Fruit fly (Drosophila melanogaster) whole organism, embryonic: ENCODE measurements around the gene CG14657.

Source experiments
- Adf1 ChIP-seq: fragments of 200-800 bp; sonication (Bioruptor generic); IDR thresholded peaks from 2 replicates; pipeline ENCODE4 v1.3.6; 2022; ENCODE audit warnings: missing biosample characterization, missing genetic modification characterization
- Antp ChIP-seq: fragments of 200-800 bp; sonication (Bioruptor generic); optimal IDR thresholded peaks from 3 replicates; lab custom pipeline; 2016; ENCODE audit warnings: missing biosample characterization, missing genetic modification characterization
- Bteb2 ChIP-seq: fragments of 200-800 bp; sonication (Bioruptor generic); optimal IDR thresholded peaks from 2 replicates; lab custom pipeline; 2016; ENCODE audit warnings: missing biosample characterization, missing genetic modification characterization
- C15 ChIP-seq: fragments of 200-800 bp; sonication (Bioruptor generic); IDR thresholded peaks from 3 replicates; pipeline ENCODE4 v1.3.6; 2022; ENCODE audit warnings: missing biosample characterization, missing genetic modification characterization
- CG10147 ChIP-seq: fragments of 200-800 bp; sonication (Bioruptor generic); optimal IDR thresholded peaks from 2 replicates; lab custom pipeline; 2019; ENCODE audit warnings: missing biosample characterization, mild to moderate bottlenecking, missing genetic modification characterization, moderate library complexity
- CG11398 ChIP-seq: fragments of 200-800 bp; sonication (Bioruptor generic); optimal IDR thresholded peaks from 2 replicates; lab custom pipeline; 2016; ENCODE audit warnings: missing biosample characterization, missing genetic modification characterization
- CG13894 ChIP-seq: fragments of 200-800 bp; sonication (Bioruptor generic); optimal IDR thresholded peaks from 3 replicates; lab custom pipeline; 2018; ENCODE audit warnings: missing biosample characterization, mild to moderate bottlenecking, missing genetic modification characterization, moderate library complexity
- CG14014 ChIP-seq: fragments of 200-800 bp; sonication (Bioruptor generic); IDR thresholded peaks from 2 replicates; pipeline ENCODE4 v1.3.6; 2022; ENCODE audit warnings: missing biosample characterization, missing genetic modification characterization
- CG14965 ChIP-seq: fragments of 200-800 bp; sonication (Bioruptor generic); optimal IDR thresholded peaks from 2 replicates; lab custom pipeline; 2016; ENCODE audit warnings: missing biosample characterization, missing genetic modification characterization, borderline replicate concordance
- CG15011 ChIP-seq: fragments of 200-800 bp; sonication (Bioruptor generic); optimal IDR thresholded peaks from 3 replicates; lab custom pipeline; 2018; ENCODE audit warnings: missing biosample characterization, mild to moderate bottlenecking, missing genetic modification characterization
- CG15601 ChIP-seq: fragments of 200-800 bp; sonication (Bioruptor generic); optimal IDR thresholded peaks from 3 replicates; lab custom pipeline; 2019; ENCODE audit warnings: missing biosample characterization, mild to moderate bottlenecking, missing genetic modification characterization, moderate library complexity
- CG17912 ChIP-seq: fragments of 200-800 bp; sonication (Bioruptor generic); optimal IDR thresholded peaks from 2 replicates; lab custom pipeline; 2018; ENCODE audit warnings: missing biosample characterization, mild to moderate bottlenecking, missing genetic modification characterization
- CG32532 ChIP-seq: fragments of 200-800 bp; sonication (Bioruptor generic); IDR thresholded peaks from 2 replicates; pipeline ENCODE4 v1.3.6; 2022; ENCODE audit warnings: missing biosample characterization, missing genetic modification characterization
- CG34422 ChIP-seq: fragments of 200-800 bp; sonication (Bioruptor generic); IDR thresholded peaks from 3 replicates; pipeline ENCODE4 v1.3.6; 2022; ENCODE audit warnings: missing biosample characterization, missing genetic modification characterization
- CG3838 ChIP-seq: fragments of 200-800 bp; sonication (Bioruptor generic); optimal IDR thresholded peaks from 3 replicates; lab custom pipeline; 2016; ENCODE audit warnings: missing biosample characterization, missing genetic modification characterization
- CG4360 ChIP-seq: fragments of 200-800 bp; sonication (Bioruptor generic); IDR thresholded peaks from 2 replicates; pipeline ENCODE4 v1.3.6; 2022; ENCODE audit warnings: missing biosample characterization, missing genetic modification characterization
- CG4424 ChIP-seq: fragments of 200-800 bp; sonication (Bioruptor generic); optimal IDR thresholded peaks from 3 replicates; lab custom pipeline; 2016; ENCODE audit warnings: missing biosample characterization, missing genetic modification characterization
- CG4617 ChIP-seq: fragments of 200-800 bp; sonication (Bioruptor generic); optimal IDR thresholded peaks from 3 replicates; lab custom pipeline; 2016; ENCODE audit warnings: missing biosample characterization, missing genetic modification characterization, borderline replicate concordance
- CG6689 ChIP-seq: fragments of 200-800 bp; sonication (Bioruptor generic); IDR thresholded peaks from 2 replicates; pipeline ENCODE4 v1.3.6; 2022; ENCODE audit warnings: missing biosample characterization, missing genetic modification characterization
- CG6791 ChIP-seq: fragments of 200-800 bp; sonication (Bioruptor generic); IDR thresholded peaks from 3 replicates; pipeline ENCODE4 v1.3.6; 2022; ENCODE audit warnings: missing biosample characterization, missing genetic modification characterization; ENCODE audit not compliant: partially characterized antibody
- CG7786 ChIP-seq: fragments of 200-800 bp; sonication (Bioruptor generic); optimal IDR thresholded peaks from 2 replicates; lab custom pipeline; 2016; ENCODE audit warnings: missing biosample characterization, missing genetic modification characterization
- CG7963 ChIP-seq: fragments of 200-800 bp; sonication (Bioruptor generic); IDR thresholded peaks from 3 replicates; pipeline ENCODE4 v1.3.6; 2022; ENCODE audit warnings: missing biosample characterization, missing genetic modification characterization; ENCODE audit not compliant: partially characterized antibody
- CG8089 ChIP-seq: fragments of 200-800 bp; sonication (Bioruptor generic); optimal IDR thresholded peaks from 3 replicates; lab custom pipeline; 2016; ENCODE audit warnings: missing biosample characterization, missing genetic modification characterization
- Fer1 ChIP-seq: fragments of 200-800 bp; sonication (Bioruptor generic); optimal IDR thresholded peaks from 2 replicates; lab custom pipeline; 2017; ENCODE audit warnings: missing biosample characterization, mild to moderate bottlenecking, missing genetic modification characterization
- Hmr ChIP-seq: fragments of 200-800 bp; sonication (Bioruptor generic); optimal IDR thresholded peaks from 3 replicates; lab custom pipeline; 2017; ENCODE audit warnings: mild to moderate bottlenecking, missing biosample characterization, missing genetic modification reagents, missing genetic modification characterization
- Meics ChIP-seq: fragments of 200-800 bp; sonication (Bioruptor generic); optimal IDR thresholded peaks from 2 replicates; lab custom pipeline; 2017; ENCODE audit warnings: missing biosample characterization, mild to moderate bottlenecking, missing genetic modification characterization
- Nf-YC ChIP-seq: fragments of 200-800 bp; optimal IDR thresholded peaks from 3 replicates; lab custom pipeline; 2019; ENCODE audit warnings: missing biosample characterization, mild to moderate bottlenecking, missing genetic modification characterization, moderate library complexity
- Ssrp ChIP-seq: fragments of 200-800 bp; sonication (Bioruptor generic); optimal IDR thresholded peaks from 2 replicates; lab custom pipeline; 2018; ENCODE audit warnings: missing biosample characterization, mild to moderate bottlenecking, missing genetic modification characterization, moderate library complexity
- Tbp ChIP-seq: fragments of >200 bp; optimal IDR thresholded peaks from 2 replicates; lab custom pipeline; 2018; ENCODE audit warnings: missing biosample characterization, missing genetic modification characterization
- Usf ChIP-seq: fragments of 200-800 bp; sonication (Bioruptor generic); optimal IDR thresholded peaks from 2 replicates; lab custom pipeline; 2017; ENCODE audit warnings: missing genotype, missing biosample characterization, missing genetic modification characterization
- abd-A ChIP-seq: fragments of 200-800 bp; sonication (Bioruptor generic); optimal IDR thresholded peaks from 3 replicates; lab custom pipeline; 2019; ENCODE audit warnings: missing biosample characterization, mild to moderate bottlenecking, missing genetic modification characterization, moderate library complexity
- amos ChIP-seq: fragments of 200-800 bp; sonication (Bioruptor generic); IDR thresholded peaks from 2 replicates; pipeline ENCODE4 v1.3.6; 2022; ENCODE audit warnings: missing biosample characterization, missing genetic modification characterization; ENCODE audit not compliant: partially characterized antibody
- aop ChIP-seq: fragments of 200-800 bp; sonication (Bioruptor generic); IDR thresholded peaks from 2 replicates; pipeline ENCODE4 v1.3.6; 2022; ENCODE audit warnings: missing biosample characterization, missing genetic modification characterization
- ap ChIP-seq: fragments of 200-800 bp; sonication (Bioruptor generic); IDR thresholded peaks from 2 replicates; pipeline ENCODE4 v1.3.6; 2022; ENCODE audit warnings: missing biosample characterization, missing genetic modification characterization
- bbx ChIP-seq: fragments of 200-800 bp; sonication (Bioruptor generic); IDR thresholded peaks from 2 replicates; pipeline ENCODE4 v1.3.6; 2022; ENCODE audit warnings: missing biosample characterization, missing genetic modification characterization; ENCODE audit not compliant: partially characterized antibody
- btn ChIP-seq: fragments of 200-800 bp; sonication (Bioruptor generic); optimal IDR thresholded peaks from 2 replicates; lab custom pipeline; 2016; ENCODE audit warnings: missing biosample characterization, missing genetic modification characterization
- cas ChIP-seq: fragments of 200-800 bp; sonication (Bioruptor generic); IDR thresholded peaks from 2 replicates; pipeline ENCODE4 v1.3.6; 2022; ENCODE audit warnings: missing biosample characterization, missing genetic modification characterization
- chn ChIP-seq: fragments of 200-800 bp; sonication (Bioruptor generic); optimal IDR thresholded peaks from 2 replicates; lab custom pipeline; 2016; ENCODE audit warnings: missing biosample characterization, missing genetic modification characterization
- corto ChIP-seq: fragments of 200-800 bp; sonication (Bioruptor generic); optimal IDR thresholded peaks from 2 replicates; lab custom pipeline; 2016; ENCODE audit warnings: missing biosample characterization, mild to moderate bottlenecking, missing genetic modification characterization, moderate library complexity
- dpn ChIP-seq, 2 experiments: fragments of 200-800 bp; sonication (Bioruptor generic); optimal IDR thresholded peaks; 3 replicates each; lab custom pipeline; 2016; ENCODE audit warnings: missing biosample characterization in 2 of 2, missing genetic modification characterization in 2 of 2
- fu2 ChIP-seq: fragments of 200-800 bp; sonication (Bioruptor generic); optimal IDR thresholded peaks from 2 replicates; lab custom pipeline; 2016; ENCODE audit warnings: missing biosample characterization, missing genetic modification characterization
- gce ChIP-seq: fragments of 200-800 bp; sonication (Bioruptor generic); IDR thresholded peaks from 3 replicates; pipeline ENCODE4 v1.3.6; 2022; ENCODE audit warnings: missing biosample characterization, missing genetic modification characterization
- inv ChIP-seq: fragments of 200-800 bp; sonication (Bioruptor generic); IDR thresholded peaks from 2 replicates; pipeline ENCODE4 v1.3.6; 2022; ENCODE audit warnings: missing biosample characterization, missing genetic modification characterization; ENCODE audit not compliant: partially characterized antibody
- salm ChIP-seq: fragments of 200-800 bp; sonication (Bioruptor generic); optimal IDR thresholded peaks from 2 replicates; lab custom pipeline; 2018; ENCODE audit warnings: missing biosample characterization, mild to moderate bottlenecking, missing genetic modification characterization
- sd ChIP-seq: fragments of 200-800 bp; sonication (Bioruptor generic); optimal IDR thresholded peaks from 3 replicates; lab custom pipeline; 2018; ENCODE audit warnings: missing biosample characterization, mild to moderate bottlenecking, missing genetic modification characterization, moderate library complexity
- sima ChIP-seq: fragments of 200-800 bp; sonication (Bioruptor generic); optimal IDR thresholded peaks from 2 replicates; lab custom pipeline; 2016; ENCODE audit warnings: missing biosample characterization, missing genetic modification characterization
- trem ChIP-seq: fragments of 200-800 bp; optimal IDR thresholded peaks from 3 replicates; lab custom pipeline; 2019; ENCODE audit warnings: missing biosample characterization, mild to moderate bottlenecking, missing genetic modification characterization, moderate library complexity
- z ChIP-seq: fragments of 200-800 bp; sonication (Bioruptor generic); IDR thresholded peaks from 3 replicates; pipeline ENCODE4 v1.3.6; 2022; ENCODE audit warnings: missing biosample characterization, missing genetic modification characterization
- zen2 ChIP-seq: fragments of 200-800 bp; sonication (Bioruptor generic); IDR thresholded peaks from 3 replicates; pipeline ENCODE4 v1.3.6; 2022; ENCODE audit warnings: missing biosample characterization, missing genetic modification characterization; ENCODE audit not compliant: partially characterized antibody

The CG14657 gene

dm6 chr3R:4809944-4810653, 11.1 kb downstream of the CG14657 start (continued):
- no peak for TF ChIP-seq CG4617 (GFP tag; lab: Kevin White, UChicago)
- TF ChIP-seq trem (tag; lab: Kevin White, UChicago): no peak
- no peak for TF ChIP-seq CG14014 (GFP tag; lab: Robert Waterston, UW)
- peak; percentile 24; the same call in 1 of the 2 replicates for TF ChIP-seq bbx (GFP tag; lab: Robert Waterston, UW)
- no peak for TF ChIP-seq CG7786 (GFP tag; lab: Kevin White, UChicago)
- no peak for TF ChIP-seq CG17912 (GFP tag; lab: Kevin White, UChicago)
- TF ChIP-seq Tbp (GFP tag; lab: Kevin White, UChicago): no peak
- peak; percentile 14; the same call in 1 of the 3 replicates for TF ChIP-seq CG6791
- TF ChIP-seq Antp (GFP tag; lab: Kevin White, UChicago): no peak
- no peak for TF ChIP-seq fu2 (GFP tag; lab: Kevin White, UChicago)
- no peak for TF ChIP-seq CG14965 (GFP tag; lab: Kevin White, UChicago)
- TF ChIP-seq CG34422 (GFP tag; lab: Robert Waterston, UW): 0 out of 3 replicates have a peak, but pooled peaks have one; percentile 40
- TF ChIP-seq CG13894 (tag; lab: Kevin White, UChicago): peak; percentile 49
- peak; percentile 18 for TF ChIP-seq Nf-YC (tag; lab: Kevin White, UChicago)
- peak; percentile 27 for TF ChIP-seq sd (tag; lab: Kevin White, UChicago)
- no peak for TF ChIP-seq inv (GFP tag; lab: Robert Waterston, UW)
- peak; percentile 38; the same call in 1 of the 3 replicates for TF ChIP-seq zen2 (GFP tag; lab: Robert Waterston, UW)
- no peak for TF ChIP-seq corto (GFP tag; lab: Kevin White, UChicago)
- peak; percentile 41 for TF ChIP-seq Fer1 (GFP tag; lab: Kevin White, UChicago)
- TF ChIP-seq abd-A (tag; lab: Kevin White, UChicago): peak; percentile 84
- TF ChIP-seq Bteb2 (GFP tag; lab: Kevin White, UChicago): no peak
- no peak for TF ChIP-seq CG15011 (GFP tag; lab: Kevin White, UChicago)
- no peak for TF ChIP-seq CG8089 (GFP tag; lab: Kevin White, UChicago)
- TF ChIP-seq CG11398 (GFP tag; lab: Kevin White, UChicago): no peak
- peak; percentile 30; the same call in 1 of the 2 replicates for TF ChIP-seq amos (GFP tag; lab: Robert Waterston, UW)
- peak; percentile 13 for TF ChIP-seq Hmr (GFP tag; lab: Kevin White, UChicago)
- no peak for TF ChIP-seq CG15601 (tag; lab: Kevin White, UChicago)
- TF ChIP-seq CG4360 (GFP tag; lab: Robert Waterston, UW): no peak
- peak; percentile 75; the same call in 1 of the 2 replicates for TF ChIP-seq aop (GFP tag; lab: Robert Waterston, UW)
- TF ChIP-seq C15 (GFP tag; lab: Robert Waterston, UW): no peak
- no peak for TF ChIP-seq CG7963
- no peak for TF ChIP-seq btn (GFP tag; lab: Kevin White, UChicago)
- no peak for TF ChIP-seq cas (GFP tag; lab: Robert Waterston, UW)
- TF ChIP-seq chn: peak; percentile 5
- no peak for TF ChIP-seq CG32532 (GFP tag; lab: Robert Waterston, UW)
- TF ChIP-seq salm (tag; lab: Kevin White, UChicago): no peak
- TF ChIP-seq CG4424: no peak
- no peak for TF ChIP-seq dpn (GFP tag; optimal IDR thresholded peaks at IDR 0.05; lab: Kevin White, UChicago)
- TF ChIP-seq ap (GFP tag; lab: Robert Waterston, UW): no peak
- no peak for TF ChIP-seq Meics (GFP tag; lab: Kevin White, UChicago)
- TF ChIP-seq gce: peak; percentile 14; the same call in 1 of the 3 replicates
- no peak for TF ChIP-seq CG3838 (GFP tag; lab: Kevin White, UChicago)
- TF ChIP-seq CG10147: peak; percentile 6
- TF ChIP-seq z (GFP tag; lab: Robert Waterston, UW): peak; percentile 97
- TF ChIP-seq CG6689 (GFP tag; lab: Robert Waterston, UW): no peak
- no peak for TF ChIP-seq sima (GFP tag; lab: Kevin White, UChicago)
- no peak for TF ChIP-seq Usf (GFP tag; lab: Kevin White, UChicago)
- TF ChIP-seq Ssrp (tag; lab: Kevin White, UChicago): no peak
- TF ChIP-seq Adf1 (GFP tag; lab: Robert Waterston, UW): peak; percentile 25; the same call in 1 of the 2 replicates
